Worm (Caenorhabditis elegans) whole organism, L4/young adult: ENCODE data around the gene sgn-1.

ENCODE experiments used
- W03F9.2 ChIP-seq: fragments of 150-350 bp; optimal IDR thresholded peaks from 2 replicates; lab custom pipeline; 2014; ENCODE audit warnings: missing biosample characterization, missing genetic modification characterization
- dao-5 ChIP-seq: sonication (generic microtip); optimal IDR thresholded peaks from 2 replicates; lab custom pipeline; 2016; ENCODE audit warnings: missing genotype, missing genetic modification characterization, moderate library complexity, missing compliant biosample characterization
- him-1 ChIP-seq: sonication (generic microtip); optimal IDR thresholded peaks from 2 replicates; lab custom pipeline; 2016; ENCODE audit warnings: missing genotype, missing genetic modification reagents, missing genetic modification characterization, missing compliant biosample characterization

sgn-1 gene

ce11 chrII:8785875-8786274, 2.4 kb upstream of the sgn-1 start:
- TF ChIP-seq him-1 (tag; lab: Kevin White, UChicago) (no peak), dao-5 (no peak), W03F9.2 (tag; lab: Kevin White, UChicago) (no peak)

ce11 chrII:8784235-8784928, 912 bp upstream of the sgn-1 start:
- no peak for TF ChIP-seq W03F9.2 (tag; lab: Kevin White, UChicago)
- TF ChIP-seq him-1 (tag; lab: Kevin White, UChicago), result peak; percentile 56

ce11 chrII:8776504-8776903, 7.0 kb downstream of the sgn-1 start:
- TF ChIP-seq W03F9.2 (tag; lab: Kevin White, UChicago), result no peak
- no peak for TF ChIP-seq him-1 (tag; lab: Kevin White, UChicago)
- no peak for TF ChIP-seq dao-5

- TF ChIP-seq him-1 (tag; lab: Kevin White, UChicago) (no peak), W03F9.2 (tag; lab: Kevin White, UChicago) (no peak), dao-5 (no peak)
Observed at ce11 chrII:8770675-8771074, 12.8 kb downstream of the sgn-1 start, which contains the start of gene let-19. Gene let-19 (plus strand): TSS chrII:8770975.

ce11 chrII:8769375-8769774, 14.1 kb downstream of the sgn-1 start:
- TF ChIP-seq him-1 (tag; lab: Kevin White, UChicago), result no peak
- no peak for TF ChIP-seq W03F9.2 (tag; lab: Kevin White, UChicago)
- no peak for TF ChIP-seq dao-5

- TF ChIP-seq him-1 (tag; lab: Kevin White, UChicago) (no peak), dao-5 (no peak), W03F9.2 (tag; lab: Kevin White, UChicago) (no peak)
Observed at ce11 chrII:8766897-8767296, 16.6 kb downstream of the sgn-1 start, which contains the start of gene pah-1. Gene pah-1 (minus strand): TSS chrII:8766997.

ce11 chrII:8766475-8766874, 17.0 kb downstream of the sgn-1 start, which contains the start of the genes nsph-1.1 and K08F8.15:
Gene nsph-1.1 (plus strand): TSS chrII:8766775.
Gene K08F8.15 (plus strand): TSS chrII:8766809.
- no peak for TF ChIP-seq dao-5
- no peak for TF ChIP-seq W03F9.2 (tag; lab: Kevin White, UChicago)
- TF ChIP-seq him-1 (tag; lab: Kevin White, UChicago), result no peak

ce11 chrII:8765131-8765530, 18.3 kb downstream of the sgn-1 start:
- no peak for TF ChIP-seq dao-5
- TF ChIP-seq W03F9.2 (tag; lab: Kevin White, UChicago), result no peak
- no peak for TF ChIP-seq him-1 (tag; lab: Kevin White, UChicago)

ce11 chrII:8764332-8764731, 19.1 kb downstream of the sgn-1 start:
- TF ChIP-seq dao-5 (no peak), W03F9.2 (tag; lab: Kevin White, UChicago) (no peak), him-1 (tag; lab: Kevin White, UChicago) (no peak)

ce11 chrII:8763367-8763766, 20.1 kb downstream of the sgn-1 start:
- TF ChIP-seq him-1 (tag; lab: Kevin White, UChicago), result no peak

ce11 chrII:8761739-8762138, 21.7 kb downstream of the sgn-1 start:
- no peak for TF ChIP-seq W03F9.2 (tag; lab: Kevin White, UChicago)
- TF ChIP-seq him-1 (tag; lab: Kevin White, UChicago), result no peak
- TF ChIP-seq dao-5, result no peak

- TF ChIP-seq him-1 (tag; lab: Kevin White, UChicago) (no peak), dao-5 (no peak), W03F9.2 (tag; lab: Kevin White, UChicago) (no peak)
Observed at ce11 chrII:8759493-8759892, 24.0 kb downstream of the sgn-1 start, which contains the start of gene fut-1. Gene fut-1 (minus strand): TSS chrII:8759593.

- TF ChIP-seq W03F9.2 (tag; lab: Kevin White, UChicago) (no peak), him-1 (tag; lab: Kevin White, UChicago) (no peak), dao-5 (no peak)
Observed at ce11 chrII:8755270-8755669, 28.2 kb downstream of the sgn-1 start, which contains the start of gene K08F8.7. Gene K08F8.7 (minus strand): TSS chrII:8755370.

ce11 chrII:8751686-8752085, 31.8 kb downstream of the sgn-1 start, which contains the start of gene atf-2:
Gene atf-2 (plus strand): TSS chrII:8751986.
- TF ChIP-seq dao-5 (no peak), W03F9.2 (tag; lab: Kevin White, UChicago) (no peak), him-1 (tag; lab: Kevin White, UChicago) (no peak)

ce11 chrII:8751042-8751441, 32.4 kb downstream of the sgn-1 start:
- TF ChIP-seq dao-5 (no peak), W03F9.2 (tag; lab: Kevin White, UChicago) (no peak)
